Worm (Caenorhabditis elegans) whole organism, L1 larva: ENCODE results near the gene C06E2.9.

Experiments
- C04F5.9 ChIP-seq: sonication (generic microtip); optimal IDR thresholded peaks from 2 replicates; lab custom pipeline; 2016; ENCODE audit warnings: missing genetic modification characterization, missing compliant biosample characterization
- F16B12.6 ChIP-seq: fragments of 150-350 bp; optimal IDR thresholded peaks from 2 replicates; lab custom pipeline; 2014; ENCODE audit warnings: missing biosample characterization, missing genetic modification characterization
- aha-1 ChIP-seq: fragments of 150-350 bp; optimal IDR thresholded peaks from 2 replicates; lab custom pipeline; 2014; ENCODE audit warnings: missing biosample characterization, missing genetic modification characterization
- alr-1 ChIP-seq: fragments of 200-800 bp; sonication (Bioruptor generic); optimal IDR thresholded peaks from 2 replicates; lab custom pipeline; 2018; ENCODE audit warnings: borderline replicate concordance, mild to moderate bottlenecking, missing genetic modification characterization, missing compliant biosample characterization
- ama-1 ChIP-seq: fragments of 150-350 bp; optimal IDR thresholded peaks from 2 replicates; lab custom pipeline; 2014
- ceh-82 ChIP-seq, 3 experiments: fragments of 150-350 bp in 1 of 3; sonication (generic microtip) in 2 of 3; optimal IDR thresholded peaks; 2 replicates each; lab custom pipeline; 2014 to 2017; ENCODE audit warnings: missing biosample characterization in 3 of 3, missing genetic modification characterization in 3 of 3
- ceh-88 ChIP-seq: fragments of 200-800 bp; sonication (Bioruptor generic); IDR thresholded peaks from 2 replicates; pipeline ENCODE4 v1.3.6; 2022; ENCODE audit warnings: missing genetic modification characterization, missing compliant biosample characterization
- ceh-90 ChIP-seq: sonication (generic microtip); optimal IDR thresholded peaks from 2 replicates; lab custom pipeline; 2016; ENCODE audit warnings: missing genetic modification characterization, missing compliant biosample characterization
- ces-1 ChIP-seq: fragments of 150-350 bp; optimal IDR thresholded peaks from 2 replicates; lab custom pipeline; 2014; ENCODE audit warnings: missing biosample characterization, missing genetic modification reagents, missing genetic modification characterization
- dpl-1 ChIP-seq, 3 experiments: fragments of 150-350 bp in 2 of 3; sonication (generic microtip) in 1 of 3; optimal IDR thresholded peaks; 2 replicates each; lab custom pipeline; 2014 to 2017; ENCODE audit warnings: missing biosample characterization in 3 of 3, missing genetic modification characterization in 3 of 3, missing genetic modification reagents in 3 of 3
- efl-1 ChIP-seq, 4 experiments: fragments of 150-350 bp; optimal IDR thresholded peaks in 3 of 4; peaks in 1 of 4; 1 replicate in 1 of 4; 2 replicates in 3 of 4; lab custom pipeline; 2014; ENCODE audit warnings: missing biosample characterization in 2 of 4, missing genetic modification characterization in 2 of 4, missing genetic modification reagents in 2 of 4
- efl-3 ChIP-seq: fragments of 200-800 bp; sonication (Bioruptor generic); optimal IDR thresholded peaks from 2 replicates; lab custom pipeline; 2018; ENCODE audit warnings: mild to moderate bottlenecking, missing genetic modification characterization, missing compliant biosample characterization
- egl-13 ChIP-seq: sonication (generic microtip); optimal IDR thresholded peaks from 2 replicates; lab custom pipeline; 2016; ENCODE audit warnings: missing genotype, missing genetic modification reagents, missing genetic modification characterization, missing compliant biosample characterization
- ets-5 ChIP-seq: fragments of 200-800 bp; sonication (Bioruptor generic); IDR thresholded peaks from 2 replicates; pipeline ENCODE4 v1.3.6; 2022; ENCODE audit warnings: missing genetic modification characterization, missing compliant biosample characterization
- fkh-4 ChIP-seq: sonication (generic microtip); optimal IDR thresholded peaks from 2 replicates; lab custom pipeline; 2016; ENCODE audit warnings: missing compliant biosample characterization, missing genetic modification characterization, borderline replicate concordance
- fkh-8 ChIP-seq: sonication (generic microtip); optimal IDR thresholded peaks from 2 replicates; lab custom pipeline; 2016; ENCODE audit warnings: mild to moderate bottlenecking, missing genetic modification characterization, missing compliant biosample characterization
- fos-1 ChIP-seq: fragments of 150-350 bp; optimal IDR thresholded peaks from 2 replicates; lab custom pipeline; 2014; ENCODE audit warnings: missing biosample characterization, missing genetic modification characterization
- grh-1 ChIP-seq: fragments of 200-800 bp; sonication (Bioruptor generic); IDR thresholded peaks from 2 replicates; pipeline ENCODE4 v1.3.6; 2022; ENCODE audit warnings: missing genetic modification reagents, missing genetic modification characterization, missing compliant biosample characterization
- hlh-4 ChIP-seq: sonication (generic microtip); optimal IDR thresholded peaks from 2 replicates; lab custom pipeline; 2016; ENCODE audit warnings: mild to moderate bottlenecking, missing genetic modification characterization, missing compliant biosample characterization
- irx-1 ChIP-seq: sonication (generic microtip); optimal IDR thresholded peaks from 2 replicates; lab custom pipeline; 2016; ENCODE audit warnings: missing genetic modification characterization, missing compliant biosample characterization
- isw-1 ChIP-seq: fragments of 200-800 bp; sonication (Bioruptor generic); IDR thresholded peaks from 2 replicates; pipeline ENCODE4 v1.3.6; 2022; ENCODE audit warnings: missing genetic modification characterization, missing compliant biosample characterization
- lin-13 ChIP-seq: fragments of 150-350 bp; optimal IDR thresholded peaks from 2 replicates; lab custom pipeline; 2014; ENCODE audit warnings: missing biosample characterization, missing genetic modification reagents, missing genetic modification characterization
- lin-14 ChIP-seq: fragments of 200-800 bp; sonication (Bioruptor generic); optimal IDR thresholded peaks from 2 replicates; lab custom pipeline; 2018; ENCODE audit warnings: mild to moderate bottlenecking, missing genetic modification characterization, moderate library complexity, missing compliant biosample characterization
- lin-35 ChIP-seq, 2 experiments: fragments of 150-350 bp; optimal IDR thresholded peaks; 2 replicates each; lab custom pipeline; 2014; ENCODE audit warnings: missing biosample characterization in 2 of 2, missing genetic modification characterization in 2 of 2, missing genetic modification reagents in 2 of 2
- lir-3 ChIP-seq: sonication (generic microtip); optimal IDR thresholded peaks from 2 replicates; lab custom pipeline; 2016; ENCODE audit warnings: mild to moderate bottlenecking, missing genetic modification characterization, moderate library complexity, missing compliant biosample characterization; ENCODE audit not compliant: poor library complexity
- lsy-2 ChIP-seq, 2 experiments: fragments of 150-350 bp; optimal IDR thresholded peaks; 2 replicates each; lab custom pipeline; 2014; ENCODE audit warnings: missing biosample characterization in 2 of 2, missing genetic modification characterization in 2 of 2
- mdl-1 ChIP-seq, 2 experiments: fragments of 150-350 bp; optimal IDR thresholded peaks; 2 replicates each; lab custom pipeline; 2014 to 2017; ENCODE audit warnings: missing biosample characterization in 2 of 2, missing genetic modification characterization in 2 of 2, inconsistent platforms in 1 of 2
- mef-2 ChIP-seq: fragments of 150-350 bp; optimal IDR thresholded peaks from 2 replicates; lab custom pipeline; 2014; ENCODE audit warnings: missing biosample characterization, missing genetic modification characterization
- nhr-19 ChIP-seq: fragments of 200-800 bp; sonication (Bioruptor generic); conservative IDR thresholded peaks from 2 replicates; pipeline ENCODE4 v1.3.6; 2022; ENCODE audit warnings: missing genetic modification characterization, missing compliant biosample characterization
- nhr-237 ChIP-seq: fragments of 150-350 bp; optimal IDR thresholded peaks from 2 replicates; lab custom pipeline; 2014; ENCODE audit warnings: missing biosample characterization, missing genetic modification characterization
- nhr-28 ChIP-seq: fragments of 150-350 bp; optimal IDR thresholded peaks from 2 replicates; lab custom pipeline; 2014; ENCODE audit warnings: missing biosample characterization, missing genetic modification characterization
- nhr-71 ChIP-seq: sonication (generic microtip); optimal IDR thresholded peaks from 2 replicates; lab custom pipeline; 2016; ENCODE audit warnings: mild to moderate bottlenecking, missing genetic modification characterization, moderate library complexity, missing compliant biosample characterization
- nhr-76 ChIP-seq: sonication (generic microtip); optimal IDR thresholded peaks from 2 replicates; lab custom pipeline; 2017; ENCODE audit warnings: missing biosample characterization, missing genetic modification characterization
- nhr-77 ChIP-seq: fragments of 150-350 bp; optimal IDR thresholded peaks from 2 replicates; lab custom pipeline; 2014; ENCODE audit warnings: missing biosample characterization, missing genetic modification characterization
- nhr-84 ChIP-seq: sonication (generic microtip); optimal IDR thresholded peaks from 2 replicates; lab custom pipeline; 2017; ENCODE audit warnings: missing biosample characterization, missing genetic modification characterization
- nhr-85 ChIP-seq: sonication (generic microtip); peaks from one replicate; lab custom pipeline; 2016; ENCODE audit warnings: missing genetic modification characterization, inconsistent platforms, missing compliant biosample characterization
- nhr-90 ChIP-seq: sonication (generic microtip); optimal IDR thresholded peaks from 2 replicates; lab custom pipeline; 2016; ENCODE audit warnings: mild to moderate bottlenecking, missing genetic modification characterization, missing compliant biosample characterization; ENCODE audit not compliant: poor library complexity
- pax-3 ChIP-seq: fragments of 200-800 bp; sonication (Bioruptor generic); optimal IDR thresholded peaks from 2 replicates; lab custom pipeline; 2018; ENCODE audit warnings: mild to moderate bottlenecking, missing genetic modification characterization, moderate library complexity, missing compliant biosample characterization
- rnt-1 ChIP-seq: sonication (generic microtip); optimal IDR thresholded peaks from 2 replicates; lab custom pipeline; 2016; ENCODE audit warnings: mild to moderate bottlenecking, missing genetic modification characterization, moderate library complexity, missing compliant biosample characterization
- snpc-4 ChIP-seq: fragments of 150-350 bp; optimal IDR thresholded peaks from 2 replicates; lab custom pipeline; 2014; ENCODE audit warnings: missing biosample characterization, missing genetic modification characterization
- snu-23 ChIP-seq: sonication (generic microtip); optimal IDR thresholded peaks from 2 replicates; lab custom pipeline; 2016; ENCODE audit warnings: missing genetic modification characterization, missing compliant biosample characterization
- sptf-1 ChIP-seq: fragments of 150-350 bp; optimal IDR thresholded peaks from 2 replicates; lab custom pipeline; 2014; ENCODE audit warnings: missing biosample characterization, missing genetic modification characterization
- sup-37 ChIP-seq: fragments of 200-800 bp; sonication (Bioruptor generic); optimal IDR thresholded peaks from 2 replicates; lab custom pipeline; 2018; ENCODE audit warnings: mild to moderate bottlenecking, missing genetic modification characterization, missing compliant biosample characterization
- tbx-2 ChIP-seq: sonication (generic microtip); optimal IDR thresholded peaks from 2 replicates; lab custom pipeline; 2016; ENCODE audit warnings: missing genetic modification characterization, missing compliant biosample characterization
- unc-130 ChIP-seq: fragments of 150-350 bp; optimal IDR thresholded peaks from 2 replicates; lab custom pipeline; 2017; ENCODE audit warnings: missing biosample characterization, missing genetic modification characterization, inconsistent platforms
- unc-62 ChIP-seq: fragments of 150-350 bp; optimal IDR thresholded peaks from 2 replicates; lab custom pipeline; 2014; ENCODE audit warnings: missing biosample characterization, missing genetic modification reagents, missing genetic modification characterization
- unc-86 ChIP-seq: sonication (generic microtip); optimal IDR thresholded peaks from 2 replicates; lab custom pipeline; 2016; ENCODE audit warnings: missing genetic modification characterization, missing compliant biosample characterization
- vab-15 ChIP-seq: sonication (generic microtip); optimal IDR thresholded peaks from 2 replicates; lab custom pipeline; 2017; ENCODE audit warnings: missing genotype, mild to moderate bottlenecking, missing genetic modification characterization, missing compliant biosample characterization
- xbp-1 ChIP-seq: sonication (generic microtip); optimal IDR thresholded peaks from 2 replicates; lab custom pipeline; 2016; ENCODE audit warnings: missing genetic modification characterization, missing compliant biosample characterization
- zag-1 ChIP-seq: fragments of 150-350 bp; optimal IDR thresholded peaks from 2 replicates; lab custom pipeline; 2014; ENCODE audit warnings: missing biosample characterization, missing genetic modification characterization
- zip-4 ChIP-seq: fragments of 200-800 bp; sonication (Bioruptor generic); optimal IDR thresholded peaks from 2 replicates; lab custom pipeline; 2018; ENCODE audit warnings: mild to moderate bottlenecking, missing genetic modification characterization, moderate library complexity, missing compliant biosample characterization
- ztf-11 ChIP-seq, 2 experiments: sonication (generic microtip); optimal IDR thresholded peaks; 2 replicates each; lab custom pipeline; 2016 to 2017; ENCODE audit warnings: missing genetic modification characterization in 2 of 2, missing biosample characterization in 1 of 2, missing compliant biosample characterization in 1 of 2

The C06E2.9 gene

ce11 chrX:8835887-8836348 lies 25.1 kb upstream of the C06E2.9 start, which contains the start of gene C28G1.2 (continued):
- TF ChIP-seq ets-5 (no peak), mdl-1 (tag; optimal IDR thresholded peaks at IDR 0.05; lab: Kevin White, UChicago) (peak; percentile 18 to 92), lir-3 (peak; percentile 91), dpl-1 (GFP tag; optimal IDR thresholded peaks at IDR 0.05; lab: Kevin White, UChicago) (peak; percentile 63 to 74 (median 73)), nhr-71 (tag; lab: Kevin White, UChicago) (peak; percentile 96), fos-1 (peak; percentile 76), nhr-84 (no peak), nhr-85 (peak; percentile 96), grh-1 (GFP tag; lab: Robert Waterston, UW) (peak; percentile 89), ceh-90 (no peak), mef-2 (tag; lab: Kevin White, UChicago) (peak; percentile 18), snu-23 (peak; percentile 98), nhr-28 (tag; lab: Kevin White, UChicago) (no peak), snpc-4 (tag; lab: Kevin White, UChicago) (peak; percentile 74), C04F5.9 (peak; percentile 69), nhr-19 (GFP tag; lab: Robert Waterston, UW) (peak; percentile 94), lin-13 (GFP tag; lab: Kevin White, UChicago) (peak; percentile 74), aha-1 (tag; lab: Kevin White, UChicago) (peak; percentile 63), nhr-90 (peak; percentile 95), unc-62 (GFP tag; lab: Kevin White, UChicago) (no peak), lsy-2 (tag; optimal IDR thresholded peaks at IDR 0.05; lab: Kevin White, UChicago) (peak; percentile 83 to 91), egl-13 (tag; lab: Kevin White, UChicago) (peak; percentile 89), sptf-1 (tag; lab: Kevin White, UChicago) (no peak), vab-15 (tag; lab: Kevin White, UChicago) (peak; percentile 7), rnt-1 (tag; lab: Kevin White, UChicago) (peak; percentile 90), ama-1 (lab: Kevin White, UChicago) (peak; percentile 32), irx-1 (peak; percentile 93), ceh-82 (tag; optimal IDR thresholded peaks at IDR 0.05; lab: Kevin White, UChicago) (peak; percentile 76 to 90 (median 82)), ztf-11 (tag; optimal IDR thresholded peaks at IDR 0.05; lab: Kevin White, UChicago) (peak in 1 of 2 experiments; percentile 76), efl-1 (optimal IDR thresholded peaks at IDR 0.05; lab: Kevin White, UChicago) (peak; percentile 74 to 78), efl-1 (GFP tag; optimal IDR thresholded peaks at IDR 0.05 in 1 of 2; lab: Kevin White, UChicago) (peak; percentile 49 to 96), F16B12.6 (tag; lab: Kevin White, UChicago) (peak; percentile 47), tbx-2 (tag; lab: Kevin White, UChicago) (peak; percentile 93), ceh-88 (GFP tag; lab: Robert Waterston, UW) (peak; percentile 89), zag-1 (peak; percentile 71), nhr-77 (tag; lab: Kevin White, UChicago) (peak; percentile 86), nhr-237 (tag; lab: Kevin White, UChicago) (peak; percentile 84), lin-35 (GFP tag; optimal IDR thresholded peaks at IDR 0.05; lab: Kevin White, UChicago) (peak; percentile 80 to 84), fkh-8 (tag; lab: Kevin White, UChicago) (peak; percentile 93), ces-1 (GFP tag; lab: Kevin White, UChicago) (no peak), nhr-76 (tag; lab: Kevin White, UChicago) (peak; percentile 87), efl-3 (GFP tag; lab: Kevin White, UChicago) (peak; percentile 80), unc-86 (peak; percentile 93), sup-37 (peak; percentile 82), xbp-1 (tag; lab: Kevin White, UChicago) (peak; percentile 95), pax-3 (tag; lab: Kevin White, UChicago) (peak; percentile 78), hlh-4 (tag; lab: Kevin White, UChicago) (peak; percentile 47), unc-130 (tag; lab: Kevin White, UChicago) (peak; percentile 58), fkh-4 (tag; lab: Kevin White, UChicago) (peak; percentile 62), lin-14 (GFP tag; lab: Kevin White, UChicago) (peak; percentile 97), isw-1 (GFP tag; lab: Robert Waterston, UW) (peak; percentile 83), alr-1 (tag; lab: Kevin White, UChicago) (no peak), zip-4 (GFP tag; lab: Kevin White, UChicago) (peak; percentile 78)
